Fruit fly (Drosophila melanogaster) Kc167 (cell line): ENCODE measurements around the gene CG8219.

Experiments used
- Myc ChIP-seq: fragments of >200 bp; optimal IDR thresholded peaks from 2 replicates; lab custom pipeline; 2017; ENCODE audit warnings: missing external identifiers
- Sin3A ChIP-seq: fragments of >200 bp; optimal IDR thresholded peaks from 2 replicates; lab custom pipeline; 2018; ENCODE audit warnings: missing external identifiers
- h ChIP-seq: fragments of >200 bp; optimal IDR thresholded peaks from 3 replicates; lab custom pipeline; 2018; ENCODE audit warnings: missing external identifiers
- insv ChIP-seq: fragments of >200 bp; optimal IDR thresholded peaks from 3 replicates; lab custom pipeline; 2018; ENCODE audit warnings: missing external identifiers
- psq ChIP-seq: fragments of >200 bp; optimal IDR thresholded peaks from 2 replicates; lab custom pipeline; 2017; ENCODE audit warnings: missing external identifiers
- ttk ChIP-seq: sonication (Bioruptor generic); optimal IDR thresholded peaks from 2 replicates; lab custom pipeline; 2017; ENCODE audit warnings: missing external identifiers

- TF ChIP-seq ttk (no peak), psq (lab: Kevin White, UChicago) (no peak), h (lab: Kevin White, UChicago) (no peak), insv (no peak), Myc (lab: Kevin White, UChicago) (no peak), Sin3A (lab: Kevin White, UChicago) (no peak)
Observed at dm6 chr3L:6200173-6200572, at the start of gene CG8219.
